Comparison of ENCODE assay signal across 5 fruit fly cellular contexts in the genomic region with DNA sequence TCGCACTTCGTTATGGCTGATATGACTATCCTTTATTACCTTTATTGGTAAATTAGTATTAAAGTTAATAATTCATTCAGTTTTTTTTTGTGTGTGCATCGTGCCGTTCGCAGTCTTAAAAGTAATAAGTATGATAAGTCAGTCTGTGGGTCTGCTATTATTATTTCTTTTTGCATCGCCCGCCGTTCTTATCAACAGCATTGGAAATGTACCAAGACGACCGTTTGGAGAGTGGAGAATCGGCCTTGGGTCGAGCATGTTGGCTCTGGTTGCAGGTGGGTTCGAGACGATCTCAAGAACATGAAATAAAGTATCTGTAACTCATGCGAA.
A peak's percentile ranks its signal among the peaks of the same experiment; 100 is the strongest.
TF ChIP-seq lines count a peak whose summit lies in the region.

No protein-coding gene starts in this region.

- no peak for TF ChIP-seq CTCF in whole organism, embryonic (GFP tag; optimal IDR thresholded peaks at IDR 0.05; lab: Kevin White, UChicago)

TF ChIP-seq in whole organism, 6 proteins besides CTCF, POLR2A, EP300 and RAD21:
- no peak for TF ChIP-seq pan (optimal IDR thresholded peaks at IDR 0.05; lab: Kevin White, UChicago)
- TF ChIP-seq CG8478 (optimal IDR thresholded peaks at IDR 0.05; lab: Kevin White, UChicago): peak; percentile 24

TF ChIP-seq in whole organism, adult, 20 proteins besides CTCF, POLR2A, EP300 and RAD21:
- TF ChIP-seq cnc (optimal IDR thresholded peaks at IDR 0.05; lab: Kevin White, UChicago): no peak
- TF ChIP-seq pad (GFP tag; optimal IDR thresholded peaks at IDR 0.05; lab: Kevin White, UChicago): peak; percentile 33
- TF ChIP-seq kay (GFP tag; lab: Kevin White, UChicago; ENCODE audit: borderline replicate concordance): peak; percentile 89

TF ChIP-seq in whole organism, embryonic, 481 proteins besides CTCF, POLR2A, EP300 and RAD21:
- peak; percentile 98 for TF ChIP-seq CG5180 (GFP tag; optimal IDR thresholded peaks at IDR 0.05; lab: Kevin White, UChicago)
- no peak for TF ChIP-seq Sox100B (GFP tag; optimal IDR thresholded peaks at IDR 0.05; lab: Kevin White, UChicago)
- no peak for TF ChIP-seq Drgx (GFP tag; IDR thresholded peaks at IDR 0.05; lab: Robert Waterston, UW)

TF ChIP-seq in whole organism, prepupa, 60 proteins besides CTCF, POLR2A, EP300 and RAD21:
- TF ChIP-seq svp (GFP tag; lab: Kevin White, UChicago): peak; percentile 83
- no peak for TF ChIP-seq dsx (GFP tag; optimal IDR thresholded peaks at IDR 0.05; lab: Kevin White, UChicago; ENCODE audit: poor library complexity, severe bottlenecking)

TF ChIP-seq in whole organism, wandering third instar larva, 38 proteins besides CTCF, POLR2A, EP300 and RAD21:
- peak; percentile 91 for TF ChIP-seq Vsx2 (GFP tag; optimal IDR thresholded peaks at IDR 0.05; lab: Kevin White, UChicago; ENCODE audit: partially characterized antibody)
- TF ChIP-seq OdsH (GFP tag; optimal IDR thresholded peaks at IDR 0.05; lab: Kevin White, UChicago): no peak
- no peak for TF ChIP-seq Myc (optimal IDR thresholded peaks at IDR 0.05; lab: Kevin White, UChicago)
- peak; percentile 2 for TF ChIP-seq brk (GFP tag; optimal IDR thresholded peaks at IDR 0.05; lab: Kevin White, UChicago)
- peak; percentile 37 for TF ChIP-seq CrebA (GFP tag; optimal IDR thresholded peaks at IDR 0.05; lab: Kevin White, UChicago; ENCODE audit: borderline replicate concordance)
- TF ChIP-seq dl (GFP tag; optimal IDR thresholded peaks at IDR 0.05; lab: Kevin White, UChicago; ENCODE audit: insufficient read depth in 1 of 2, partially characterized antibody in 2 of 2): peak in 1 of 2 experiments; percentile 27
- no peak for TF ChIP-seq dsf (GFP tag; optimal IDR thresholded peaks at IDR 0.05; lab: Kevin White, UChicago; ENCODE audit: borderline replicate concordance)
- TF ChIP-seq rgr (GFP tag; optimal IDR thresholded peaks at IDR 0.05; lab: Kevin White, UChicago): no peak
- TF ChIP-seq Dif (GFP tag; optimal IDR thresholded peaks at IDR 0.05; lab: Kevin White, UChicago; ENCODE audit: partially characterized antibody): peak; percentile 30
